Worm (Caenorhabditis elegans) whole organism, L3 larva: ENCODE data around the gene F40A3.3.

Source experiments
- hmg-11 ChIP-seq: sonication (generic microtip); optimal IDR thresholded peaks from 2 replicates; lab custom pipeline; 2016; ENCODE audit warnings: missing genetic modification characterization, missing compliant biosample characterization
- lin-15B ChIP-seq: fragments of 150-350 bp; optimal IDR thresholded peaks from 2 replicates; lab custom pipeline; 2014; ENCODE audit warnings: missing biosample characterization, missing genetic modification characterization
- lin-39 ChIP-seq: fragments of 150-350 bp; optimal IDR thresholded peaks from 2 replicates; lab custom pipeline; 2018; ENCODE audit warnings: missing biosample characterization, missing genetic modification reagents, missing genetic modification characterization
- nhr-12 ChIP-seq: fragments of 150-350 bp; optimal IDR thresholded peaks from 2 replicates; lab custom pipeline; 2014; ENCODE audit warnings: missing biosample characterization, missing genetic modification characterization
- pha-4 ChIP-seq: fragments of 150-350 bp; optimal IDR thresholded peaks from 2 replicates; lab custom pipeline; 2014; ENCODE audit warnings: missing biosample characterization, missing genetic modification reagents, missing genetic modification characterization
- skn-1 ChIP-seq: fragments of 150-350 bp; optimal IDR thresholded peaks from 2 replicates; lab custom pipeline; 2014; ENCODE audit warnings: missing biosample characterization, missing genetic modification characterization
- snpc-4 ChIP-seq: fragments of 150-350 bp; optimal IDR thresholded peaks from 2 replicates; lab custom pipeline; 2014; ENCODE audit warnings: missing biosample characterization, missing genetic modification characterization
- unc-62 ChIP-seq: fragments of 150-350 bp; sonication (generic microtip); optimal IDR thresholded peaks from 4 replicates; lab custom pipeline; 2014; ENCODE audit warnings: missing biosample characterization, missing genetic modification reagents, missing genetic modification characterization
- zag-1 ChIP-seq: fragments of 150-350 bp; optimal IDR thresholded peaks from 2 replicates; lab custom pipeline; 2014; ENCODE audit warnings: missing biosample characterization, missing genetic modification characterization
- ztf-11 ChIP-seq: fragments of 150-350 bp; optimal IDR thresholded peaks from 2 replicates; lab custom pipeline; 2014; ENCODE audit warnings: missing biosample characterization, missing genetic modification characterization
- ztf-4 ChIP-seq: fragments of 150-350 bp; optimal IDR thresholded peaks from 2 replicates; lab custom pipeline; 2014; ENCODE audit warnings: missing biosample characterization, missing genetic modification characterization

DNA sequence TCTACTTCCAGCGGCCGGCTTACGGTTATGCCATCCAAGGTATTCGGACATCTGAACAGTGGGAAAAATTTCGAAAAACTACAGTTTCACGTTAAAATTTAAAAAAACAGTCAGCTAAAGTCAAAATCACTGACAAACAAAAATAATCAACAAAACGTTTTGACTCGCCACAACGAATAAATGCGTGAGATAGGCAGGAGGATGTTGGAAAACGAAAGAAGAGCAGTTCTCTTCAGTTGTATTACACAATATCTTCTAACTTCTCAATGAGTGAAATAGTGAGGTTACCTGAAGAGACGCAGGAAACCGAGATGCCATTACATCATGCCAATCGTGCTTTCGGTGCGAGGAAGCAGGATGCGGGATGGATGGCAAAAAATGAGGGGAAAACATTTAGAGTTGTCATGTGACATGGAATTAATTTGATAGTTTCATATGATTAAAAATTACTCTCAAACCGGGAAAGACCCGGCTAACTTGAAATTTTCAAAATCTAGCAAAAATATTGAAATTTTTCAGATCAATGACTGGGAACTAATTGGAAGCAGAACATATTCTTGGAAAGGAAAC lies 16.7 kb downstream of the F40A3.3 start, which contains the start of gene F40A3.6:
- no peak for TF ChIP-seq skn-1 (tag; lab: Kevin White, UChicago)
- no peak for TF ChIP-seq snpc-4
- TF ChIP-seq ztf-11 (tag; lab: Kevin White, UChicago), result no peak
- no peak for TF ChIP-seq pha-4 (tag; lab: Kevin White, UChicago)
- TF ChIP-seq ztf-4 (tag; lab: Kevin White, UChicago), result no peak
- no peak for TF ChIP-seq zag-1 (tag; lab: Kevin White, UChicago)
- TF ChIP-seq unc-62, result no peak
- no peak for TF ChIP-seq hmg-11
- no peak for TF ChIP-seq nhr-12 (tag; lab: Kevin White, UChicago)
- no peak for TF ChIP-seq lin-15B (tag; lab: Kevin White, UChicago)
- peak; percentile 13 for TF ChIP-seq lin-39 (tag; lab: Kevin White, UChicago)
